Worm (Caenorhabditis elegans): ENCODE data around the gene osm-12.

Gene osm-12

DNA sequence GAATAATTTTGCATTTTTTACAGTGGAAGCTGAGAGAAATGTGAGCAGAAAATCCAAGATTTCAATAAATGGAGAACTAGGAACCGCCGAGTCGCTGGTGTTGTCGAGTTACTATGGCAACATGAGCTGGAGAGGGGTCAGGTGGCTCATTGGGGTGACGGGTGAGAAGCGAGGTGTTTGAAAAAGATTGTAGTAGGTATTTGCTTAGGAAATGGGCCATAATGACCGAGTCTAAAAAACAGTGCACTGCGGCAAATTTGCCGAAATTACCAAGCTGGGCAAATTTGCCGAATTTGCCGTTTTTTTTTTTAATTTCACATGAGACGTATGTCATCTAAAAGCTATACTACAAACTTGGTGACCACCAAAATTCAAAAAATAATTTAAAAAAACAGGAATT, at the start of gene osm-12:
osm-12 (minus strand) TSS at position 101 of the 400 bp plus-strand sequence.
- TF ChIP-seq ztf-18 (tag; optimal IDR thresholded peaks at IDR 0.05) (no peak), F23B12.7 (tag; optimal IDR thresholded peaks at IDR 0.05; ENCODE audit: insufficient read depth) (no peak), C06A6.2 (GFP tag; conservative IDR thresholded peaks at IDR 0.05) (no peak), F57A8.1 (GFP tag; optimal IDR thresholded peaks at IDR 0.05) (no peak), lir-1 (GFP tag; conservative IDR thresholded peaks at IDR 0.05) (no peak), bed-1 (GFP tag; IDR thresholded peaks at IDR 0.05) (no peak), F57C9.4 (tag; optimal IDR thresholded peaks at IDR 0.05) (no peak), F55B11.4 (tag; optimal IDR thresholded peaks at IDR 0.05; ENCODE audit: borderline replicate concordance, insufficient read depth) (no peak), egrh-3 (GFP tag; IDR thresholded peaks at IDR 0.05) (no peak), cebp-2 (GFP tag; IDR thresholded peaks at IDR 0.05) (no peak), madf-8 (GFP tag; conservative IDR thresholded peaks at IDR 0.05) (no peak), ztf-6 (GFP tag; IDR thresholded peaks at IDR 0.05) (no peak), mxl-1 (tag; optimal IDR thresholded peaks at IDR 0.05) (no peak), aptf-3 (GFP tag; IDR thresholded peaks at IDR 0.05) (no peak), zfh-2 (GFP tag; conservative IDR thresholded peaks at IDR 0.05) (no peak), ama-1 (optimal IDR thresholded peaks at IDR 0.05) (no peak), ama-1 (GFP tag; optimal IDR thresholded peaks at IDR 0.05) (no peak)

ce11 chrIII:12251178-12251577, 48.8 kb upstream of the osm-12 start:
- peak; percentile 15 for TF ChIP-seq efl-1 (GFP tag; optimal IDR thresholded peaks at IDR 0.05)
- no peak for TF ChIP-seq chd-7 (tag; optimal IDR thresholded peaks at IDR 0.05)
- no peak for TF ChIP-seq athp-1 (tag; optimal IDR thresholded peaks at IDR 0.05)

ce11 chrIII:12250114-12250792, 47.9 kb upstream of the osm-12 start, which contains the start of the genes tim-1 and Y75B8A.23:
TSS of gene tim-1 (minus strand) at chrIII:12250164.
TSS of gene Y75B8A.23 (plus strand) at chrIII:12250660.
- TF ChIP-seq athp-1 (tag; optimal IDR thresholded peaks at IDR 0.05) (peak; percentile 91), madf-10 (tag; optimal IDR thresholded peaks at IDR 0.05) (peak; percentile 73), hlh-12 (tag; optimal IDR thresholded peaks at IDR 0.05) (peak; percentile 56), B0336.3 (GFP tag; IDR thresholded peaks at IDR 0.05) (peak; percentile 95), mel-28 (tag; optimal IDR thresholded peaks at IDR 0.05; ENCODE audit: borderline replicate concordance) (peak; percentile 84), tbx-9 (tag; optimal IDR thresholded peaks at IDR 0.05; ENCODE audit: borderline replicate concordance) (no peak), egl-44 (GFP tag; IDR thresholded peaks at IDR 0.05) (peak; percentile 86), zim-3 (tag; optimal IDR thresholded peaks at IDR 0.05) (peak; percentile 59), lin-26 (GFP tag; IDR thresholded peaks at IDR 0.05) (peak; percentile 78; the same call in 1 of the 2 replicates), ekl-4 (GFP tag; IDR thresholded peaks at IDR 0.05) (peak; percentile 95), attf-5 (GFP tag; optimal IDR thresholded peaks at IDR 0.05) (peak; percentile 89), ceh-79 (tag; optimal IDR thresholded peaks at IDR 0.05) (peak; percentile 45), sdz-38 (tag; optimal IDR thresholded peaks at IDR 0.05) (peak; percentile 30), lin-35 (GFP tag; optimal IDR thresholded peaks at IDR 0.05) (peak; percentile 2 to 95 (median 73)), Y95B8A.8 (GFP tag; IDR thresholded peaks at IDR 0.05) (peak; percentile 97), B0261.1 (tag; optimal IDR thresholded peaks at IDR 0.05) (peak; percentile 30), attf-3 (GFP tag; conservative IDR thresholded peaks at IDR 0.05) (peak; percentile 68), aptf-3 (GFP tag; IDR thresholded peaks at IDR 0.05) (0 out of 2 replicates have a peak, but pooled peaks have one; percentile 10), B0019.2 (GFP tag; conservative IDR thresholded peaks at IDR 0.05) (peak; percentile 92), lsl-1 (GFP tag; optimal IDR thresholded peaks at IDR 0.05) (peak; percentile 84), T07F8.4 (tag; optimal IDR thresholded peaks at IDR 0.05) (peak; percentile 54), snpc-4 (GFP tag; optimal IDR thresholded peaks at IDR 0.05) (peak; percentile 99), snpc-4 (tag; optimal IDR thresholded peaks at IDR 0.05) (peak; percentile 100), somi-1 (GFP tag; optimal IDR thresholded peaks at IDR 0.05) (peak; percentile 33), nhr-120 (GFP tag; IDR thresholded peaks at IDR 0.05) (no peak), Y53F4B.3 (GFP tag; IDR thresholded peaks at IDR 0.05) (peak; percentile 88), attf-6 (GFP tag; IDR thresholded peaks at IDR 0.05) (peak; percentile 99), him-1 (tag; optimal IDR thresholded peaks at IDR 0.05) (peak; percentile 86), lin-54 (GFP tag; optimal IDR thresholded peaks at IDR 0.05) (peak; percentile 97)
